Fruit fly (Drosophila melanogaster): Measurements from ENCODE around the gene CG32263.
A peak's percentile ranks its signal among the peaks of the same experiment; 100 is the strongest.

The CG32263 gene

dm6 chr3L:3842981-3843701, 32.2 kb upstream of the CG32263 start (continued):
- no peak for TF ChIP-seq Lim3 (GFP tag; IDR thresholded peaks at IDR 0.05)
- no peak for TF ChIP-seq CG15011 (GFP tag; optimal IDR thresholded peaks at IDR 0.05)
- TF ChIP-seq CG8478 (optimal IDR thresholded peaks at IDR 0.05), result no peak
- no peak for TF ChIP-seq prd (optimal IDR thresholded peaks at IDR 0.05)
- TF ChIP-seq prd (GFP tag; IDR thresholded peaks at IDR 0.05), result peak; percentile 38; the same call in 2 of the 3 replicates
- peak; percentile 46 for TF ChIP-seq CG2712 (tag; optimal IDR thresholded peaks at IDR 0.05)
- TF ChIP-seq ash1 (GFP tag; optimal IDR thresholded peaks at IDR 0.05), result no peak
- peak; percentile 44; the same call in 1 of the 2 replicates for TF ChIP-seq CG8765 (GFP tag; IDR thresholded peaks at IDR 0.05)
- TF ChIP-seq Hmx (GFP tag; optimal IDR thresholded peaks at IDR 0.05), result no peak
- TF ChIP-seq Med (GFP tag), result peak; percentile 41

dm6 chr3L:3828111-3828510, 17.2 kb upstream of the CG32263 start:
- peak; percentile 51 to 78 for TF ChIP-seq Trl (optimal IDR thresholded peaks at IDR 0.05)
- no peak for TF ChIP-seq Trl (GFP tag; optimal IDR thresholded peaks at IDR 0.05)
- peak; percentile 15 for TF ChIP-seq nerfin-1 (tag; optimal IDR thresholded peaks at IDR 0.05)
- TF ChIP-seq CG2129 (GFP tag; IDR thresholded peaks at IDR 0.05; ENCODE audit: partially characterized antibody), result no peak
- no peak for TF ChIP-seq Dbx (GFP tag; IDR thresholded peaks at IDR 0.05)
- peak; percentile 85 for TF ChIP-seq pros (GFP tag; optimal IDR thresholded peaks at IDR 0.05)
- TF ChIP-seq Opbp (GFP tag; IDR thresholded peaks at IDR 0.05; ENCODE audit: partially characterized antibody), result 0 out of 3 replicates have a peak, but pooled peaks have one; percentile 32
- TF ChIP-seq Deaf1 (tag; optimal IDR thresholded peaks at IDR 0.05), result peak; percentile 87
- TF ChIP-seq Bgb (GFP tag; IDR thresholded peaks at IDR 0.05; ENCODE audit: partially characterized antibody), result 0 out of 2 replicates have a peak, but pooled peaks have one; percentile 9

- peak; percentile 91 for TF ChIP-seq CG8924 (tag; optimal IDR thresholded peaks at IDR 0.05)
- peak; percentile 29 for TF ChIP-seq CG12071 (GFP tag; optimal IDR thresholded peaks at IDR 0.05)
- TF ChIP-seq cwo (GFP tag; optimal IDR thresholded peaks at IDR 0.05), result peak; percentile 82
- TF ChIP-seq CG18599 (GFP tag; optimal IDR thresholded peaks at IDR 0.05), result peak; percentile 96
- peak; percentile 71 for TF ChIP-seq run (tag; optimal IDR thresholded peaks at IDR 0.05)
- no peak for TF ChIP-seq Scr (GFP tag; IDR thresholded peaks at IDR 0.05; ENCODE audit: partially characterized antibody)
- TF ChIP-seq zen (tag; optimal IDR thresholded peaks at IDR 0.05), result peak; percentile 58
- TF ChIP-seq CG11560 (tag; IDR thresholded peaks at IDR 0.05), result peak; percentile 56; the same call in 1 of the 3 replicates
- TF ChIP-seq CG17361 (GFP tag; IDR thresholded peaks at IDR 0.05), result peak; percentile 81
- TF ChIP-seq Dp (GFP tag; optimal IDR thresholded peaks at IDR 0.05), result no peak
- TF ChIP-seq CG34224 (GFP tag; IDR thresholded peaks at IDR 0.05; ENCODE audit: partially characterized antibody), result no peak
- peak; percentile 63 for TF ChIP-seq CG4730 (GFP tag; IDR thresholded peaks at IDR 0.05)
- TF ChIP-seq twi (tag; optimal IDR thresholded peaks at IDR 0.05), result no peak
- peak; percentile 71 for TF ChIP-seq az2 (GFP tag; optimal IDR thresholded peaks at IDR 0.05)
- TF ChIP-seq Atf-2 (GFP tag; optimal IDR thresholded peaks at IDR 0.05), result no peak
- peak; percentile 86 for TF ChIP-seq Xrp1 (GFP tag; IDR thresholded peaks at IDR 0.05)
- peak; percentile 77 for TF ChIP-seq esg (GFP tag; conservative IDR thresholded peaks at IDR 0.05)
- peak; percentile 65; the same call in 2 of the 3 replicates for TF ChIP-seq ase (GFP tag; IDR thresholded peaks at IDR 0.05)
- TF ChIP-seq CG1602 (GFP tag; optimal IDR thresholded peaks at IDR 0.05), result peak; percentile 69
- peak; percentile 60; the same call in 1 of the 2 replicates for TF ChIP-seq CG11085 (GFP tag; IDR thresholded peaks at IDR 0.05)
- TF ChIP-seq hth (optimal IDR thresholded peaks at IDR 0.05), result no peak
- no peak for TF ChIP-seq Hey (tag; optimal IDR thresholded peaks at IDR 0.05)
- 0 out of 3 replicates have a peak, but pooled peaks have one; percentile 9 for TF ChIP-seq CG11093 (GFP tag; IDR thresholded peaks at IDR 0.05)
- peak; percentile 84 for TF ChIP-seq CG12299 (tag; optimal IDR thresholded peaks at IDR 0.05)
- peak; percentile 72 for TF ChIP-seq wdn (GFP tag; IDR thresholded peaks at IDR 0.05)
- TF ChIP-seq fd64A (GFP tag; optimal IDR thresholded peaks at IDR 0.05), result peak; percentile 5
- peak; percentile 55 for TF ChIP-seq kah (GFP tag; optimal IDR thresholded peaks at IDR 0.05)
- TF ChIP-seq D19B (GFP tag; optimal IDR thresholded peaks at IDR 0.05), result peak; percentile 56
- peak; percentile 74 for TF ChIP-seq Ptx1 (GFP tag; IDR thresholded peaks at IDR 0.05)
Measured at dm6 chr3L:3826541-3826940, 15.6 kb upstream of the CG32263 start.

Measured in whole organism, embryonic.